Fruit fly (Drosophila melanogaster) whole organism, embryonic: ENCODE data around the gene ovm.
A peak's percentile ranks its signal among the peaks of the same experiment; 100 is the strongest.

Experiments
- Aef1 ChIP-seq: fragments of 200-800 bp; sonication (Bioruptor generic); IDR thresholded peaks from 3 replicates; pipeline ENCODE4 v1.3.6; 2022; ENCODE audit warnings: missing biosample characterization, missing genetic modification characterization
- Atf6 ChIP-seq: fragments of 200-800 bp; sonication (Bioruptor generic); IDR thresholded peaks from 2 replicates; pipeline ENCODE4 v1.3.6; 2022; ENCODE audit warnings: missing biosample characterization, missing genetic modification characterization
- Bteb2 ChIP-seq: fragments of 200-800 bp; sonication (Bioruptor generic); optimal IDR thresholded peaks from 2 replicates; lab custom pipeline; 2016; ENCODE audit warnings: missing biosample characterization, missing genetic modification characterization
- CG10267 ChIP-seq: fragments of 200-800 bp; sonication (Bioruptor generic); optimal IDR thresholded peaks from 2 replicates; lab custom pipeline; 2018; ENCODE audit warnings: missing biosample characterization, mild to moderate bottlenecking, missing genetic modification characterization, moderate library complexity
- CG10654 ChIP-seq: fragments of 200-800 bp; sonication (Bioruptor generic); optimal IDR thresholded peaks from 2 replicates; lab custom pipeline; 2016; ENCODE audit warnings: missing biosample characterization, missing genetic modification characterization
- CG11398 ChIP-seq: fragments of 200-800 bp; sonication (Bioruptor generic); optimal IDR thresholded peaks from 2 replicates; lab custom pipeline; 2016; ENCODE audit warnings: missing biosample characterization, missing genetic modification characterization
- CG12104 ChIP-seq: fragments of 200-800 bp; sonication (Bioruptor generic); optimal IDR thresholded peaks from 3 replicates; lab custom pipeline; 2016; ENCODE audit warnings: missing biosample characterization, missing genetic modification characterization
- CG12219 ChIP-seq: fragments of 200-800 bp; sonication (Bioruptor generic); optimal IDR thresholded peaks from 3 replicates; lab custom pipeline; 2018; ENCODE audit warnings: missing biosample characterization, mild to moderate bottlenecking, missing genetic modification characterization
- CG12236 ChIP-seq: fragments of 200-800 bp; sonication (Bioruptor generic); optimal IDR thresholded peaks from 2 replicates; lab custom pipeline; 2016; ENCODE audit warnings: missing biosample characterization, missing genetic modification characterization
- CG12942 ChIP-seq: fragments of 200-800 bp; sonication (Bioruptor generic); optimal IDR thresholded peaks from 3 replicates; lab custom pipeline; 2016; ENCODE audit warnings: missing biosample characterization, missing genetic modification characterization
- CG14014 ChIP-seq: fragments of 200-800 bp; sonication (Bioruptor generic); IDR thresholded peaks from 2 replicates; pipeline ENCODE4 v1.3.6; 2022; ENCODE audit warnings: missing biosample characterization, missing genetic modification characterization
- CG1603 ChIP-seq: fragments of 200-800 bp; sonication (Bioruptor generic); optimal IDR thresholded peaks from 2 replicates; lab custom pipeline; 2019; ENCODE audit warnings: missing biosample characterization, mild to moderate bottlenecking, missing genetic modification characterization, moderate library complexity
- CG1792 ChIP-seq: fragments of 200-800 bp; sonication (Bioruptor generic); optimal IDR thresholded peaks from 2 replicates; lab custom pipeline; 2016; ENCODE audit warnings: missing biosample characterization, missing genetic modification characterization
- CG18764 ChIP-seq: fragments of 200-800 bp; sonication (Bioruptor generic); optimal IDR thresholded peaks from 3 replicates; lab custom pipeline; 2016; ENCODE audit warnings: missing biosample characterization, missing genetic modification characterization
- CG2116 ChIP-seq: fragments of 200-800 bp; sonication (Bioruptor generic); optimal IDR thresholded peaks from 3 replicates; lab custom pipeline; 2018; ENCODE audit warnings: missing biosample characterization, mild to moderate bottlenecking, missing genetic modification characterization
- CG2889 ChIP-seq: fragments of 200-800 bp; sonication (Bioruptor generic); IDR thresholded peaks from 3 replicates; pipeline ENCODE4 v1.3.6; 2022; ENCODE audit warnings: missing biosample characterization, missing genetic modification characterization
- CG3281 ChIP-seq: fragments of 200-800 bp; sonication (Bioruptor generic); optimal IDR thresholded peaks from 3 replicates; lab custom pipeline; 2017; ENCODE audit warnings: missing biosample characterization, mild to moderate bottlenecking, missing genetic modification characterization
- CG3407 ChIP-seq: fragments of 200-800 bp; sonication (Bioruptor generic); optimal IDR thresholded peaks from 2 replicates; lab custom pipeline; 2018; ENCODE audit warnings: missing biosample characterization, mild to moderate bottlenecking, missing genetic modification characterization
- CG3847 ChIP-seq: fragments of 200-800 bp; sonication (Bioruptor generic); IDR thresholded peaks from 2 replicates; pipeline ENCODE4 v1.3.6; 2022; ENCODE audit warnings: missing biosample characterization, missing genetic modification characterization
- CG3995 ChIP-seq: fragments of 200-800 bp; sonication (Bioruptor generic); optimal IDR thresholded peaks from 3 replicates; lab custom pipeline; 2016; ENCODE audit warnings: missing biosample characterization, missing genetic modification characterization
- CG43689 ChIP-seq: fragments of 200-800 bp; sonication (Bioruptor generic); IDR thresholded peaks from 2 replicates; pipeline ENCODE4 v1.3.6; 2022; ENCODE audit warnings: missing biosample characterization, missing genetic modification characterization
- CG4707 ChIP-seq: fragments of 200-800 bp; sonication (Bioruptor generic); optimal IDR thresholded peaks from 2 replicates; lab custom pipeline; 2018; ENCODE audit warnings: missing biosample characterization, mild to moderate bottlenecking, missing genetic modification characterization, moderate library complexity
- CG6689 ChIP-seq: fragments of 200-800 bp; sonication (Bioruptor generic); IDR thresholded peaks from 2 replicates; pipeline ENCODE4 v1.3.6; 2022; ENCODE audit warnings: missing biosample characterization, missing genetic modification characterization
- CG6813 ChIP-seq: fragments of 200-800 bp; sonication (Bioruptor generic); optimal IDR thresholded peaks from 2 replicates; lab custom pipeline; 2017; ENCODE audit warnings: missing biosample characterization, missing genetic modification characterization, mild to moderate bottlenecking, moderate library complexity, missing genetic modification reagents
- CG8089 ChIP-seq: fragments of 200-800 bp; sonication (Bioruptor generic); optimal IDR thresholded peaks from 3 replicates; lab custom pipeline; 2016; ENCODE audit warnings: missing biosample characterization, missing genetic modification characterization
- CG9437 ChIP-seq: fragments of 200-800 bp; sonication (Bioruptor generic); optimal IDR thresholded peaks from 2 replicates; lab custom pipeline; 2018; ENCODE audit warnings: missing biosample characterization, mild to moderate bottlenecking, missing genetic modification characterization
- CG9727 ChIP-seq: fragments of 200-800 bp; sonication (Bioruptor generic); optimal IDR thresholded peaks from 3 replicates; lab custom pipeline; 2017; ENCODE audit warnings: missing biosample characterization, mild to moderate bottlenecking, missing genetic modification characterization
- CrebB ChIP-seq: fragments of 200-800 bp; sonication (Bioruptor generic); optimal IDR thresholded peaks from 3 replicates; lab custom pipeline; 2018; ENCODE audit warnings: missing biosample characterization, mild to moderate bottlenecking, missing genetic modification characterization
- D19B ChIP-seq: fragments of 200-800 bp; sonication (Bioruptor generic); optimal IDR thresholded peaks from 2 replicates; lab custom pipeline; 2017; ENCODE audit warnings: missing biosample characterization, mild to moderate bottlenecking, missing genetic modification characterization
- Dek ChIP-seq: fragments of 200-800 bp; sonication (Bioruptor generic); optimal IDR thresholded peaks from 3 replicates; lab custom pipeline; 2019; ENCODE audit warnings: missing biosample characterization, mild to moderate bottlenecking, missing genetic modification characterization, moderate library complexity
- Doc2 ChIP-seq: fragments of 200-800 bp; sonication (Bioruptor generic); IDR thresholded peaks from 2 replicates; pipeline ENCODE4 v1.3.6; 2022; ENCODE audit warnings: missing biosample characterization, missing genetic modification characterization
- Fer3 ChIP-seq: fragments of 200-800 bp; sonication (Bioruptor generic); optimal IDR thresholded peaks from 2 replicates; lab custom pipeline; 2018; ENCODE audit warnings: missing biosample characterization, mild to moderate bottlenecking, missing genetic modification characterization, moderate library complexity
- Hmx ChIP-seq: fragments of 200-800 bp; sonication (Bioruptor generic); optimal IDR thresholded peaks from 2 replicates; lab custom pipeline; 2016; ENCODE audit warnings: missing biosample characterization, missing genetic modification characterization
- MBD-R2 ChIP-seq: fragments of 200-800 bp; sonication (Bioruptor generic); IDR thresholded peaks from 2 replicates; pipeline ENCODE4 v1.3.6; 2022; ENCODE audit warnings: missing biosample characterization, missing genetic modification characterization
- Mrtf ChIP-seq: fragments of 200-800 bp; sonication (Bioruptor generic); IDR thresholded peaks from 3 replicates; pipeline ENCODE4 v1.3.6; 2022; ENCODE audit warnings: missing biosample characterization, missing genetic modification characterization
- Oaz ChIP-seq: fragments of 200-800 bp; sonication (Bioruptor generic); IDR thresholded peaks from 2 replicates; pipeline ENCODE4 v1.3.6; 2022; ENCODE audit warnings: missing biosample characterization, missing genetic modification characterization
- Rx ChIP-seq: fragments of 200-800 bp; sonication (Bioruptor generic); IDR thresholded peaks from 2 replicates; pipeline ENCODE4 v1.3.6; 2022; ENCODE audit warnings: missing biosample characterization, missing genetic modification characterization
- Sin3A ChIP-seq: fragments of >200 bp; optimal IDR thresholded peaks from 2 replicates; lab custom pipeline; 2018
- amos ChIP-seq: fragments of 200-800 bp; sonication (Bioruptor generic); IDR thresholded peaks from 2 replicates; pipeline ENCODE4 v1.3.6; 2022; ENCODE audit warnings: missing biosample characterization, missing genetic modification characterization; ENCODE audit not compliant: partially characterized antibody
- gem ChIP-seq: fragments of 200-800 bp; sonication (Bioruptor generic); optimal IDR thresholded peaks from 2 replicates; lab custom pipeline; 2019; ENCODE audit warnings: missing biosample characterization, mild to moderate bottlenecking, missing genetic modification characterization, moderate library complexity
- ken ChIP-seq: fragments of 200-800 bp; sonication (Bioruptor generic); IDR thresholded peaks from 3 replicates; pipeline ENCODE4 v1.3.6; 2022; ENCODE audit warnings: missing biosample characterization, missing genetic modification characterization
- lov ChIP-seq, 2 experiments: fragments of 200-800 bp in 1 of 2; fragments of >200 bp in 1 of 2; sonication (Bioruptor generic) in 1 of 2; IDR thresholded peaks in 1 of 2; optimal IDR thresholded peaks in 1 of 2; 2 replicates in 1 of 2; 3 replicates in 1 of 2; pipeline versions ENCODE4 v1.3.6 to Lab custom; 2017 to 2022; ENCODE audit warnings: missing biosample characterization in 1 of 2, missing genetic modification characterization in 1 of 2
- luna ChIP-seq: fragments of 200-800 bp; sonication (Bioruptor generic); optimal IDR thresholded peaks from 2 replicates; lab custom pipeline; 2016; ENCODE audit warnings: missing biosample characterization, missing genetic modification characterization
- ranshi ChIP-seq: fragments of 200-800 bp; sonication (Bioruptor generic); IDR thresholded peaks from 2 replicates; pipeline ENCODE4 v1.3.6; 2022; ENCODE audit warnings: missing biosample characterization, missing genetic modification characterization
- sd ChIP-seq: fragments of 200-800 bp; sonication (Bioruptor generic); optimal IDR thresholded peaks from 3 replicates; lab custom pipeline; 2018; ENCODE audit warnings: missing biosample characterization, mild to moderate bottlenecking, missing genetic modification characterization, moderate library complexity
- shn ChIP-seq: fragments of 200-800 bp; sonication (Bioruptor generic); optimal IDR thresholded peaks from 3 replicates; lab custom pipeline; 2016; ENCODE audit warnings: missing biosample characterization, missing genetic modification characterization
- slp2 ChIP-seq: fragments of 200-800 bp; sonication (Bioruptor generic); optimal IDR thresholded peaks from 2 replicates; lab custom pipeline; 2016; ENCODE audit warnings: missing biosample characterization, missing genetic modification characterization
- sna ChIP-seq: fragments of 200-800 bp; sonication (Bioruptor generic); IDR thresholded peaks from 2 replicates; pipeline ENCODE4 v1.3.6; 2022; ENCODE audit warnings: missing biosample characterization, missing genetic modification characterization; ENCODE audit not compliant: partially characterized antibody
- sr ChIP-seq: fragments of 200-800 bp; sonication (Bioruptor generic); IDR thresholded peaks from 3 replicates; pipeline ENCODE4 v1.3.6; 2022; ENCODE audit warnings: missing biosample characterization, missing genetic modification characterization

Gene ovm

DNA sequence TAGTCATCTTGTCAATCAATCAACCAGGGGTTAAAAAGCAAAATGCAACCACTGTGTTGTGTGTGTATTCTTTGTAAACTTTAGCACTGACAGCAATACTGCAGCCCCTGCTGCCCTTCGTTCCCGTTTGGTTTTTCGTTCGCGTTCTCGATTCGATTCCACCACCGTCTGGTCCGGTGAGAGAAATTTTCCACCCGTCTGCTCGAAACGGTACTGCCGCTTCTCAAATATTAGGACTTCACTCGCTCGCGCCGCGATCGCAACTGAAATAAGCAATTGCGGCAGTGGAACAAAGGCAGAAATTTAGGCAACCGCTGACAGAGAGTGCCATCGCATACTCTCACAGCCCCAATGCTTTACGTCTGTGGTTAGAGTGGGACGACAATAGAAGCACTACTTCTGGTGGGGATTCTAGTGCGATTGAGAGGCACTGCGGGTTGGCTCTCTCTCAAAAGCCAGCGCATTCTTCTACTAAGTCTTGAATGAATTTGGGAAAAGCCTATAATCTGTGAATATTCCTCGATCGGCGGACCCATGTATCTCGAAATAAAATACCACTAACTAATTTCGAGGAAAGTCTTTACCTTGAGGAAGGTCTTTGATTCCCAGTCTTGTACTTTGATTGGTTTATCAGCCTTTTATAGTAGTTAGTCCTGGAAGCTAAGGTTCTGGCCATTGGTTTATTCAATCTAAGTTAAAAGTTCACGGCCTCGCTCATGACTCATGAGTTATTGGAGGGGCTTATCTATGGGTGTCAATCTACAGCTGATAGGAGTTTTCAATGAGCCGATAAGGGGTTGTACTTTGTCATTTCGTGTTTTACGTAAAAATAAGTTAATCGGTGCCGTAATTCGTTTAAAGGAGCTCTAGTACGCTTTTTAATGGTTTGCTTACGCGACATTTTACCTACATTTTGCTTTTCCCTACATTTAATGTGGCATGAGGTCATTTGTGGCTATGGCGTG is 11.5 kb downstream of the ovm start (continued):
- no peak for TF ChIP-seq CG2889 (GFP tag; lab: Robert Waterston, UW)
- TF ChIP-seq Sin3A (lab: Kevin White, UChicago): no peak
- no peak for TF ChIP-seq slp2 (GFP tag; lab: Kevin White, UChicago)
- TF ChIP-seq shn: peak; percentile 44
- TF ChIP-seq CG12219 (GFP tag; lab: Kevin White, UChicago): no peak
- no peak for TF ChIP-seq CG3995 (GFP tag; lab: Kevin White, UChicago)
- peak; percentile 63 for TF ChIP-seq CG9437 (GFP tag; lab: Kevin White, UChicago)
- TF ChIP-seq MBD-R2 (GFP tag; lab: Robert Waterston, UW): no peak
- TF ChIP-seq sd (tag; lab: Kevin White, UChicago): peak; percentile 96
- no peak for TF ChIP-seq Hmx
- 0 out of 3 replicates have a peak, but pooled peaks have one; percentile 20 for TF ChIP-seq ken
- TF ChIP-seq Doc2 (GFP tag; lab: Robert Waterston, UW): no peak
- no peak; the same call in 1 of the 2 replicates for TF ChIP-seq sna (GFP tag; lab: Robert Waterston, UW)
- TF ChIP-seq luna (GFP tag; lab: Kevin White, UChicago): no peak
- TF ChIP-seq gem (tag; lab: Kevin White, UChicago): no peak
- no peak for TF ChIP-seq Bteb2 (GFP tag; lab: Kevin White, UChicago)
- no peak for TF ChIP-seq CG2116
- TF ChIP-seq CG10654 (GFP tag; lab: Kevin White, UChicago): no peak
- no peak for TF ChIP-seq lov (optimal IDR thresholded peaks at IDR 0.05; lab: Kevin White, UChicago)
- 0 out of 3 replicates have a peak, but pooled peaks have one; percentile 46 for TF ChIP-seq lov (GFP tag; IDR thresholded peaks at IDR 0.05; lab: Robert Waterston, UW)
- no peak for TF ChIP-seq CG43689 (GFP tag; lab: Robert Waterston, UW)
- peak; percentile 30 for TF ChIP-seq CG11398 (GFP tag; lab: Kevin White, UChicago)
- TF ChIP-seq CG1792 (GFP tag; lab: Kevin White, UChicago): no peak
- TF ChIP-seq Fer3 (tag; lab: Kevin White, UChicago): peak; percentile 34
- no peak for TF ChIP-seq CG12236 (GFP tag; lab: Kevin White, UChicago)
- TF ChIP-seq CG8089 (GFP tag; lab: Kevin White, UChicago): no peak
- peak; percentile 23 for TF ChIP-seq CG10267 (tag; lab: Kevin White, UChicago)
- TF ChIP-seq Oaz: no peak
- TF ChIP-seq CG1603: peak; percentile 26
- TF ChIP-seq CG3407 (GFP tag; lab: Kevin White, UChicago): peak; percentile 43
- peak; percentile 35; the same call in 1 of the 3 replicates for TF ChIP-seq sr
- no peak for TF ChIP-seq CG12104
- TF ChIP-seq CG12942 (GFP tag; lab: Kevin White, UChicago): no peak
- no peak for TF ChIP-seq CG3847 (GFP tag; lab: Robert Waterston, UW)
- TF ChIP-seq CG4707: peak; percentile 64
- TF ChIP-seq CG9727: no peak
- TF ChIP-seq Rx (GFP tag; lab: Robert Waterston, UW): no peak
- TF ChIP-seq amos (GFP tag; lab: Robert Waterston, UW): peak; percentile 49; the same call in 1 of the 2 replicates
- TF ChIP-seq CG6813 (GFP tag; lab: Kevin White, UChicago): peak; percentile 47
- no peak for TF ChIP-seq D19B (GFP tag; lab: Kevin White, UChicago)
- TF ChIP-seq Dek (tag; lab: Kevin White, UChicago): no peak
- TF ChIP-seq CG18764: no peak
- peak; percentile 54 for TF ChIP-seq CG3281 (GFP tag; lab: Kevin White, UChicago)
- peak; percentile 73 for TF ChIP-seq CrebB (tag; lab: Kevin White, UChicago)
- TF ChIP-seq Atf6: peak; percentile 67
- no peak for TF ChIP-seq Aef1 (GFP tag; lab: Robert Waterston, UW)
- no peak for TF ChIP-seq CG6689
- TF ChIP-seq Mrtf (GFP tag; lab: Robert Waterston, UW): no peak
- no peak; the same call in 1 of the 2 replicates for TF ChIP-seq CG14014
- TF ChIP-seq ranshi: no peak
